Worm (Caenorhabditis elegans) whole organism, midembryonic: ENCODE data around the gene F53B1.9.

Experiments used
- T22C8.4 ChIP-seq: fragments of 200-800 bp; sonication (Bioruptor generic); IDR thresholded peaks from 2 replicates; pipeline ENCODE4 v1.3.6; 2022; ENCODE audit warnings: missing genetic modification characterization, missing compliant biosample characterization
- cog-1 ChIP-seq: sonication (generic microtip); optimal IDR thresholded peaks from 2 replicates; lab custom pipeline; 2016; ENCODE audit warnings: missing genetic modification characterization, missing compliant biosample characterization
- flt-1 ChIP-seq: fragments of 200-800 bp; sonication (Bioruptor generic); IDR thresholded peaks from 2 replicates; pipeline ENCODE4 v1.3.6; 2022; ENCODE audit warnings: missing genetic modification characterization, missing compliant biosample characterization
- klf-2 ChIP-seq: fragments of 200-800 bp; sonication (Bioruptor generic); conservative IDR thresholded peaks from 2 replicates; pipeline ENCODE4 v1.3.6; 2022; ENCODE audit warnings: missing genetic modification reagents, missing genetic modification characterization, missing compliant biosample characterization
- med-1 ChIP-seq: sonication (generic microtip); optimal IDR thresholded peaks from 2 replicates; lab custom pipeline; 2017; ENCODE audit warnings: missing genetic modification characterization, mild to moderate bottlenecking, missing compliant biosample characterization, antibody characterized with exemption, missing genetic modification reagents; ENCODE audit not compliant: insufficient read depth
- ref-1 ChIP-seq: fragments of 200-800 bp; sonication (Bioruptor generic); conservative IDR thresholded peaks from 2 replicates; pipeline ENCODE4 v1.3.6; 2022; ENCODE audit warnings: missing genetic modification reagents, missing genetic modification characterization, missing compliant biosample characterization
- tab-1 ChIP-seq: fragments of 200-800 bp; sonication (Bioruptor generic); IDR thresholded peaks from 2 replicates; pipeline ENCODE4 v1.3.6; 2022; ENCODE audit warnings: missing genetic modification characterization, missing compliant biosample characterization
- ztf-23 ChIP-seq: fragments of 200-800 bp; sonication (Bioruptor generic); IDR thresholded peaks from 2 replicates; pipeline ENCODE4 v1.3.6; 2022; ENCODE audit warnings: missing genetic modification reagents, missing genetic modification characterization, missing compliant biosample characterization
- ztf-29 ChIP-seq: fragments of 200-800 bp; sonication (Bioruptor generic); IDR thresholded peaks from 2 replicates; pipeline ENCODE4 v1.3.6; 2022; ENCODE audit warnings: missing genetic modification reagents, missing genetic modification characterization, missing compliant biosample characterization

F53B1.9 gene

DNA sequence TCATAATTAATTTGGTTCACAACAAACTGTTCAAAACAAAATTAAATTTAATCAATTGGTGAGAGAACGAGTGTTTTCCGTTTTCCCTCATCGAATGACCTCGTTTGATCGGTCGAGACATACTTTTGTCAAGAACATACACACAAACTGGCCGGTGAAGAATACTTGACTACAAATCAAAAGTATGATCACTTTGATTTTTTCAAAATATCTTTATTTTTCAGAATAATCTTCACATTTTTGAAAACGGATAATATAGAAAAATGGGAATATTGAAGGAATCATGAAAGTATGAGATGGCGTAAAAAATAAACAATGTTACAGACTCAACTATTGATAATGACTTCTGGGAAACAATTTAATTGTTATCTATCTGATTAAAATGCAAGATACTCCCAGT is 13.5 kb downstream of the F53B1.9 start, which contains the start of gene swip-10:
Gene swip-10 (minus strand): TSS at position 101 of the 400 bp plus-strand sequence.
- TF ChIP-seq T22C8.4 (GFP tag; lab: Robert Waterston, UW): no peak
- no peak for TF ChIP-seq ztf-23
- no peak for TF ChIP-seq ztf-29
- TF ChIP-seq klf-2 (GFP tag; lab: Robert Waterston, UW): no peak

DNA sequence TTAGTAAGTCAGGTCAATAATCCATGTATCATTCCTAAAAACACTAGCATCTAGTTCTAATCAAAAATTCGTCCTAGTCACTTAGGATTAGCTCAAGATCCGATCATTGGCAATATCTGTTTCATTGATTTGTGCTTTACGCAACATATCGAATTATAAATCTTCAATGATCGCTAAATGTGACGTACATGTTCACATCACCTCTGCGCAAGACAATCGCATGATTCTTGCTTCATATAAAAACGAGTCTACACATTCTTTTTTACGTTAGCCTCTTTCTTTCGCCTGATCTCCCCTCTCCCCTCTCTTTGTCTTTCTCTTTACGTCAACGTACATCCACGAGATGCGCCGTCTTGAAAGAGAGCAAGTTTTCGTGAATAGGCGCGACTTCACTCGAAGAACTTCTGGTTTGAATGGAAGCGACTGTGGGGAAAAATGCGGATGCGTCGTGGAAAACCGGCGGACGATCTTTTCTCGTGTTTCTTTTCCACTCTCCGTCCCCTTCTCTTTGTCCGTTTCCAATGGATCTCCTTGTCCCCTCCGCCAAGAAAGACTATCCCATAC is 15.3 kb downstream of the F53B1.9 start:
- no peak for TF ChIP-seq tab-1 (GFP tag; lab: Robert Waterston, UW)
- TF ChIP-seq ztf-23: no peak
- no peak for TF ChIP-seq flt-1 (GFP tag; lab: Robert Waterston, UW)
- TF ChIP-seq T22C8.4 (GFP tag; lab: Robert Waterston, UW): no peak
- TF ChIP-seq klf-2 (GFP tag; lab: Robert Waterston, UW): no peak
- TF ChIP-seq cog-1 (tag; lab: Kevin White, UChicago): no peak
- TF ChIP-seq med-1 (GFP tag; lab: Kevin White, UChicago): no peak
- TF ChIP-seq ref-1 (GFP tag; lab: Robert Waterston, UW): no peak
- no peak for TF ChIP-seq ztf-29

DNA sequence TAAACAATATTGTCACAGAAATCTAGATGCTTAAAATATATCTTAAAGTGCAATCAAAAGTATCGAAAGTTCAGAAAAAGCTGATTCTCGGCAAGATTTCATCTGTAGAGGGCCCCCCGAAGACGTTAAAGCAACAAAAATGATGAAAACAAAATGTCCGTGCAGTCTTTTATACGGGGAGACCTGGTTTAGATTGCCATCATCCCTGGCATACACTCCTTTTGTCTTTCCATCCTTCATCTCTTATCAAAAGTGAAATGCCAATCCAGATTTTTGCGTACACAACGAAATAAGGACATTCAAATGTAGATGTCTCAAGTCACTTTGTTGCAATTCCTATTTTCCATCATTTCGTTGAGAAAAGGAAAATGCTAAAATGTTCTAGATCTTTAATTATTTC is 17.5 kb downstream of the F53B1.9 start:
- no peak for TF ChIP-seq ref-1 (GFP tag; lab: Robert Waterston, UW)
- no peak for TF ChIP-seq cog-1 (tag; lab: Kevin White, UChicago)

DNA sequence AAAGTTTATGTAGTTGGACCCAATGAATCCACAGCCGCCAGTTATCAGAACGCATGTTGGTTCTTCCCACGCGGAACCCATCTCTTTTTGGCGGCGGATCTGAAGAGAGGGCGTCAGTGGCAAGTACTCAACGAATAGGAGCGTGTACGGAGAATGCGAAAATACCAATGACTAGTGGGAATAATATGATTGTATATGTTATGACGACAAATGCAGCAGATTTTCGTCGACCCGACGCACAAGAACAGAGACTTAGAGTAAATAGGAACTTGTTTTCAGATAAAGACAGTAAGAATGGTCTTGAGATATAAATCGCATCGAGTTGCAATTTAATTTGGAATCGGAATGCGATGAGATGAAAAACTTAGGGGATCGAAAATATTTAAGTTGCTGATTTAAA is 18.6 kb downstream of the F53B1.9 start, which contains the start of gene bus-5:
Gene bus-5 (minus strand): TSS at position 101 of the 400 bp plus-strand sequence.
- TF ChIP-seq T22C8.4 (GFP tag; lab: Robert Waterston, UW) (no peak), med-1 (GFP tag; lab: Kevin White, UChicago) (no peak), ztf-29 (no peak), ref-1 (GFP tag; lab: Robert Waterston, UW) (no peak), tab-1 (GFP tag; lab: Robert Waterston, UW) (no peak), klf-2 (GFP tag; lab: Robert Waterston, UW) (no peak), flt-1 (GFP tag; lab: Robert Waterston, UW) (no peak), cog-1 (tag; lab: Kevin White, UChicago) (no peak)

DNA sequence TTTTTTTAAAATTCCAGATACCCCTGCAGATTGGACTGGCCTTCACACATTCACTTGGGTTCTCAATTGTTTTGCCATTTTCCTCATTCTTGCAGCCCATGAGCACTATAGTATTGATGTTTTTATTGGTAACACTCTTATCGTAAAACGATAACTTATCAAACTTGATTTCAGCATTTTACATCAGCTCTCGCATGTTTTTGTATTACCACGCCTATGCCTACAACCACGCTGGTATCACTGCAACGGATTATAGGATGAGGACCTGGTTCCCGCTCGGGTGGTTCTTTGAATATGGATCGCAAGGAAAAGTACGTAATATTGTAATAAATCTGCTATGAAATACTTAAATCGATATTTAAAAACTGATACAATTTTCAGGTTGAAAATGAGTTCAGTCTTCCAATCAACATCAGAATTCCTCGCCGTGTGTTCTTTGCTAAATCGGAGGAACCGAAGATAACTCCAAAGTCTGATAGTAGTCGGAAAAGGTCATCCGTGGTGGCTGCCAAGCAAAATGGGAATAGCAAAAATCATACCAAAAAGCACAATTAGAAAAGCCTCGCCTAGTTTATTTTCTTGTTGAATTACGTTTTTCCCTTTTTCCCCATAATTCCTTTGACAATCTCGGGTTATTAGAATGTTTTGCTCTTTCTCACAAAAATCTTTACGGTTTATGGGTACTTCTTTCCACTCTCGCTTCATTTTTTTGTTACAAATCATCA is 20.9 kb downstream of the F53B1.9 start:
- no peak for TF ChIP-seq ztf-23
- TF ChIP-seq flt-1 (GFP tag; lab: Robert Waterston, UW): no peak
- TF ChIP-seq T22C8.4 (GFP tag; lab: Robert Waterston, UW): no peak
- TF ChIP-seq cog-1 (tag; lab: Kevin White, UChicago): no peak
- TF ChIP-seq med-1 (GFP tag; lab: Kevin White, UChicago): no peak
- no peak for TF ChIP-seq ztf-29
- no peak for TF ChIP-seq ref-1 (GFP tag; lab: Robert Waterston, UW)
- no peak for TF ChIP-seq klf-2 (GFP tag; lab: Robert Waterston, UW)
- TF ChIP-seq tab-1 (GFP tag; lab: Robert Waterston, UW): no peak

DNA sequence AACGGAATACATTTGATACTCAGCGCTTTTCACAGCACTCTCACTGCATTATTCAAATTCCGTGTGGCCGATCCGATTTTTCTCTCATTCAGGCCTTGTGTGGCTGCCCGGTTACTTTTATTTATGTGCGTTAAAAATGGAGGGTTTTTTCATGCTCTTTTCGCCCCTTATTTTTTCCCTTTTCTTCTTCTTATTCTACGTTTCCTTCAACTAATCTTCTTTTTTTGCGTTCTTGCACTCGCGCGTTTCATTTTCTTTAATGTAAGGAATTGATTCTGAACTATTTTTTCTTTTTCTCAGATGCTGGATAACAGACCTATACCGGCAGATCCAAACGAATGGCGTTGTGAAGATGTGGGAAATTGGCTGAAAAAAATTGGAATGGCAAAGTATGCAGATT is 23.0 kb downstream of the F53B1.9 start, which contains the start of gene F53B1.2:
Gene F53B1.2 (plus strand): TSS at position 301 of the 400 bp plus-strand sequence.
- TF ChIP-seq ref-1 (GFP tag; lab: Robert Waterston, UW) (no peak), med-1 (GFP tag; lab: Kevin White, UChicago) (no peak), ztf-23 (no peak), flt-1 (GFP tag; lab: Robert Waterston, UW) (no peak), tab-1 (GFP tag; lab: Robert Waterston, UW) (no peak), cog-1 (tag; lab: Kevin White, UChicago) (no peak), klf-2 (GFP tag; lab: Robert Waterston, UW) (no peak), T22C8.4 (GFP tag; lab: Robert Waterston, UW) (no peak), ztf-29 (no peak)

DNA sequence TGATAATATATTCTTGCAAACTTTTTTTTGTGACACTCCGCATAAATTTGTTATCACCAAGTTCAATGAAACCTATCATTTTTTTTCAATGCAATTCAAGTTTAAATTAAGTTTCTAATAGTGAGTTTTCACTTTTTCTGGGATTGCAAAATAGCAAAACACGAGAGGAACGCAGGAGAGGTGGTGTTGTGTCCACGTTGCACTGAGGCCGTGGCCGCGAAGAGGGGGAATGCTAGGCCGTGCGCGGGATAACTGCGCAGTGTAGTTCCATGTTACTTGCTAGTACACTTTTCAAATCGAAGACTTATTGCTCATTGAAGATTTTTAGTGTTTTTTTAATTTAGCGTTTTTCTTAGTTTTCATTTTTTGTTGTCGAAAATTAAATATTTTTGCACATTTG is 23.5 kb downstream of the F53B1.9 start:
- TF ChIP-seq flt-1 (GFP tag; lab: Robert Waterston, UW): 0 out of 2 replicates have a peak, but pooled peaks have one; percentile 29
- no peak for TF ChIP-seq klf-2 (GFP tag; lab: Robert Waterston, UW)

DNA sequence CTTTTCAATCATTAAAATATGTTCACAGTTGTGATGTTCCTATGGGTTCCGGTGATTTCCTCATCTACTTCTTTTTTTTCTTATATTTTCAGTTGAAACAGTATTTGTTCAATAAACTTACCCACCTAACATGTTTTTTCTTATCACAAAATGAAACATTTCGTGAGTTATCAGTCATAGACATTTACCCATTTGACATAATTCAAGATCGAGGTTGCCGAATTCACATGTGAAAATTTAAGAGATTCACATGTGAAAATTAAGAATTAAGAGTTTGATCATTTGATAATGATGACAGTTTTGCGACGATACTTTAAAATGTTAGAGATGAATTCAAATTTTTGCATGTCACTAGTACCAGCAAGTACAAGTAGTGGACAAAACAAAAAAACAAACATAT is 24.2 kb downstream of the F53B1.9 start:
- TF ChIP-seq tab-1 (GFP tag; lab: Robert Waterston, UW) (no peak), flt-1 (GFP tag; lab: Robert Waterston, UW) (no peak), ztf-29 (no peak), med-1 (GFP tag; lab: Kevin White, UChicago) (no peak), cog-1 (tag; lab: Kevin White, UChicago) (no peak), klf-2 (GFP tag; lab: Robert Waterston, UW) (no peak), T22C8.4 (GFP tag; lab: Robert Waterston, UW) (no peak), ref-1 (GFP tag; lab: Robert Waterston, UW) (no peak), ztf-23 (no peak)

DNA sequence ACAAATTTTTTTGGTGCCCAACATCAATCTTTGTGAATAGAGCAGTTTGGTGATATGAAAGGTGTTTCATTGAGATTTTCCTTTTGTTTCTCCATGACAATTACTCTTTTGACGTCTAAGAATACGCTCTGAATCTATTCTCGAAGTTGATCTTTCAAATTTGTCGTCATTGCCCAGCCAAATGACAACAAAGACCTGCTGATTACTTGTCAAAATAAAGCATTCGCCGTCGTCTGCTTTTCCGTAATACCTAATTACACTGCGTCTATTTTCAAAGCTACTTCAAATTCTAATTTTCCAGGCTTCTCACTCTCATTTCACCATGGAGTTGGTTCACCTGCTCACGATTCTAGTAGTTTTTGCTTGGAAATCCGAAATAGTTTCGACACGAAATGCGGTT is 26.3 kb downstream of the F53B1.9 start, which contains the start of gene F53B1.3:
Gene F53B1.3 (plus strand): TSS at position 301 of the 400 bp plus-strand sequence.
- no peak for TF ChIP-seq tab-1 (GFP tag; lab: Robert Waterston, UW)
- no peak for TF ChIP-seq ref-1 (GFP tag; lab: Robert Waterston, UW)
- no peak for TF ChIP-seq T22C8.4 (GFP tag; lab: Robert Waterston, UW)
- no peak for TF ChIP-seq ztf-23
- no peak for TF ChIP-seq ztf-29
- TF ChIP-seq flt-1 (GFP tag; lab: Robert Waterston, UW): no peak
- no peak for TF ChIP-seq klf-2 (GFP tag; lab: Robert Waterston, UW)
- TF ChIP-seq cog-1 (tag; lab: Kevin White, UChicago): no peak
- TF ChIP-seq med-1 (GFP tag; lab: Kevin White, UChicago): no peak
